Fruit fly (Drosophila melanogaster): Measurements from ENCODE around the gene CG6845.

DNA sequence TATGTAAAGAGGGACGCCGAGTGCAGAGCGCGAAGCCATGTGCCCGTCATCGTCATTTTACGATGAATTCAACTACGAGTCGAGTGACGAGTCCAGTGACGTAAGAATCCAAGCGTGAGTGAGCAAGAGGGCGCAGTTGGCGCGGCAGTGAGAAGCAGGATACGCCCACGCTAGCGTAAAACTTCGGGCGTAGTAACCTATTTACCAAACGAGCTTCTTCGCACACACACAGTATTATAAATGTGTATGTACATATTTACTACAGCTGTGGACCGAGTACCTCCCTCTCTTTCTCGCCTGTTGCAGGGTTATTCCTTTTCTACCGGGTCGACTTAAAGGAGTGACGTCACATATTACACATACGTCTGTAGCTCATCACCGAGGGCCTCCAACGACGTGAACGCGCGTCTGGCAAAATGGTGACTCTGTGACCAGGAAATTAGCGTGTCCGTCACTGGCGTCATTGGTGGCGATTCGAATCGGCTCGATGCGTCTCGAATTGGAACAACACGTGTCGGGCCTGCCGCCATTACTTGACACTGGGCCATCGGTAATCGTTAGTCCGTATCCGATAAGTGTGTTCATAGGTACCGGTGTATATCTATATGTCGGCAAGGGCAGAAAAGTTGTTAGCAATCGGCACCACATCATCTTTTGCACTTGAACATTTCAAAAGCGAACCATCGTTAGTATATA is 22.3 kb upstream of the CG6845 start:
- TF ChIP-seq CG10348 (GFP tag; IDR thresholded peaks at IDR 0.05) (no peak), fd96Ca (GFP tag; IDR thresholded peaks at IDR 0.05) (0 out of 3 replicates have a peak, but pooled peaks have one; percentile 10), Ets98B (GFP tag; IDR thresholded peaks at IDR 0.05) (no peak), CG17806 (tag; optimal IDR thresholded peaks at IDR 0.05) (no peak), CG8301 (tag; optimal IDR thresholded peaks at IDR 0.05) (no peak), CG14655 (GFP tag; optimal IDR thresholded peaks at IDR 0.05) (no peak), Snoo (tag; optimal IDR thresholded peaks at IDR 0.05) (no peak), CG4496 (GFP tag; IDR thresholded peaks at IDR 0.05) (no peak), EcR (GFP tag; optimal IDR thresholded peaks at IDR 0.05) (peak; percentile 21), CG8159 (tag; optimal IDR thresholded peaks at IDR 0.05) (no peak), CG12605 (GFP tag; IDR thresholded peaks at IDR 0.05) (no peak), CG15710 (tag; optimal IDR thresholded peaks at IDR 0.05) (no peak)
